Worm (Caenorhabditis elegans): ENCODE measurements around the gene F59D12.3.
A peak's percentile ranks its signal among the peaks of the same experiment; 100 is the strongest.

Gene F59D12.3

DNA sequence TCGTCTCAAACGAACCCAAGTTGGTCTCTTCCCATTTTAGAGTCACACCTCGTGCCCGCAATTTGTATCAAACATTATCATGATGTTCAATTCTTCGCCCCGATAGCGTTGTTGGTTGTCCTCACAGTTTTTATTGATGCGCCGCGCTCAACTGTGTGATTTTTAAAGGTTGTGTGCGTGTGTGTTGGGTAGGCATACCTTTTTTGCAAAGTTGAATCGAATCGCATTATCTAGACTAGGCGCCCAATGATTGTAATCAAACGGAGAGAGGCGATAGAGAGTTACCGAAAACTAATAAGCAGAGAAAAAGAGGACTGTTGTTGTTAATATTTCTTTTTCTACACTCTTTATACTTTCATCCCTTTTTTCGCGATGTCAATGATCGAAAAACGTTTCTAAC, 49.5 kb upstream of the F59D12.3 start (continued):
- TF ChIP-seq snpc-4 (GFP tag; optimal IDR thresholded peaks at IDR 0.05) (no peak), snpc-4 (tag; optimal IDR thresholded peaks at IDR 0.05) (no peak), B0336.3 (GFP tag; IDR thresholded peaks at IDR 0.05) (0 out of 2 replicates have a peak, but pooled peaks have one; percentile 31), aptf-3 (GFP tag; IDR thresholded peaks at IDR 0.05) (no peak), ccch-3 (GFP tag; optimal IDR thresholded peaks at IDR 0.05) (no peak), athp-1 (tag; optimal IDR thresholded peaks at IDR 0.05) (no peak), F52B5.7 (tag; optimal IDR thresholded peaks at IDR 0.05) (no peak), unc-62 (GFP tag; optimal IDR thresholded peaks at IDR 0.05) (no peak), F10E7.11 (tag; optimal IDR thresholded peaks at IDR 0.05) (no peak), D2030.7 (GFP tag; IDR thresholded peaks at IDR 0.05) (no peak), lir-1 (GFP tag; conservative IDR thresholded peaks at IDR 0.05) (no peak), hrde-1 (tag; optimal IDR thresholded peaks at IDR 0.05; ENCODE audit: borderline replicate concordance) (no peak), Y95B8A.8 (GFP tag; IDR thresholded peaks at IDR 0.05) (no peak), F39B2.1 (GFP tag; IDR thresholded peaks at IDR 0.05) (no peak), madf-8 (GFP tag; conservative IDR thresholded peaks at IDR 0.05) (no peak)

ce11 chrX:15696400-15696799, 45.6 kb upstream of the F59D12.3 start, which contains the start of gene ZK662.2:
ZK662.2 (plus strand) TSS chrX:15696700.
- no peak for TF ChIP-seq snpc-3.4 (tag; optimal IDR thresholded peaks at IDR 0.05)
- TF ChIP-seq D2030.7 (GFP tag; IDR thresholded peaks at IDR 0.05): no peak
- TF ChIP-seq snpc-1.1 (tag; optimal IDR thresholded peaks at IDR 0.05; ENCODE audit: insufficient read depth): no peak
- no peak for TF ChIP-seq sptf-2 (GFP tag; optimal IDR thresholded peaks at IDR 0.05)
- no peak for TF ChIP-seq C06A6.2 (GFP tag; conservative IDR thresholded peaks at IDR 0.05)
- TF ChIP-seq sea-2 (GFP tag; IDR thresholded peaks at IDR 0.05): no peak
- TF ChIP-seq C17E4.6 (GFP tag; IDR thresholded peaks at IDR 0.05): no peak
- no peak for TF ChIP-seq lsy-27 (tag; optimal IDR thresholded peaks at IDR 0.05; ENCODE audit: borderline replicate concordance, insufficient read depth)
- no peak for TF ChIP-seq K12H6.12 (tag; optimal IDR thresholded peaks at IDR 0.05)
- no peak for TF ChIP-seq F39B2.1 (GFP tag; IDR thresholded peaks at IDR 0.05)
- no peak for TF ChIP-seq die-1 (tag; optimal IDR thresholded peaks at IDR 0.05)
- TF ChIP-seq let-526 (GFP tag; IDR thresholded peaks at IDR 0.05): no peak
- no peak for TF ChIP-seq ccch-3 (GFP tag; optimal IDR thresholded peaks at IDR 0.05)

DNA sequence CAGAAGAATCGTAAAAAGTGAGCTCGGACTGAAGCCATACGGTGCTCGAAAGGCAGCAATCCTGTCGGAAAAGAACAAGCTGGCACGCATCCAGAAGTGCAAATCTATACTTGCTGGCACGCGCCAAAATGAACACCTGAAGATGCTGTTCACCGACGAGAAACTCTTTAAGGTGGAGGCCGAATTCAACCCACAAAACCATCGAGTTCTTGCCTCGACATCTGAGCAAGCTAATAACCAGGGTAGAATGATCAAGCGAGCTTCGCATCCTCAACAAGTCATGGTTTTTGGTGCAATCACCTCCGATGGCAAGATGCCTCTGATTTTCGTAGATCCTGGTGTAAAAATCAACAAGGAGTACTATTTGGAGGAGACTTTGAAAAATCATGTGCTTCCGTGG, 42.7 kb upstream of the F59D12.3 start:
- TF ChIP-seq Y56A3A.18 (GFP tag; IDR thresholded peaks at IDR 0.05): no peak
- TF ChIP-seq B0261.1 (tag; optimal IDR thresholded peaks at IDR 0.05): no peak
- no peak for TF ChIP-seq F57C9.4 (tag; optimal IDR thresholded peaks at IDR 0.05)
- TF ChIP-seq hlh-12 (tag; optimal IDR thresholded peaks at IDR 0.05): no peak
- TF ChIP-seq ztf-6 (GFP tag; IDR thresholded peaks at IDR 0.05): no peak
- no peak for TF ChIP-seq lin-40 (tag; optimal IDR thresholded peaks at IDR 0.05)
- no peak for TF ChIP-seq nhr-80 (tag; optimal IDR thresholded peaks at IDR 0.05)
- no peak for TF ChIP-seq cebp-2 (GFP tag; IDR thresholded peaks at IDR 0.05)
- no peak for TF ChIP-seq xnd-1 (tag; optimal IDR thresholded peaks at IDR 0.05)
- TF ChIP-seq D2030.7 (GFP tag; IDR thresholded peaks at IDR 0.05): no peak

DNA sequence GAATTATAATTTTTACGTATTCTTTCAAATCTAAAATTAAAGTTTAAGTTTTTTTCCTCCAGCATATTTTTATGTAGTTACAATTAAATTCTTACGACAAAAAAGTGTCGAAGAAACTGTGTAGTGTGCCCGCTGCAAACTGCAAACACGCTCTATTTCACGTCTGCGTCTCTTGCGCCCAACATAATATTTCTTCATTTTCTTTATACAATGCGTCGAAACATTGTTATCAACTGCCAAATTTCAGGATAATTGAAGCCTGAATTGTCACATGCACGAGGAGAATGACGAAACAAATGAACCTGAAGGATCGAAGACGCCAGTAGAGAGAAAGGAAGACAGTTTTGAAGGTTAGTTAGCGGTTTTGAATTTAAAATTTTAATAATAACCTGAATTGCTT, 38.5 kb upstream of the F59D12.3 start, which contains the start of gene C03H12.1:
TSS of gene C03H12.1 (plus strand) at position 206 of the 400 bp plus-strand sequence.
- peak; percentile 83 for TF ChIP-seq hmg-1.2 (GFP tag; IDR thresholded peaks at IDR 0.05)
- peak; percentile 13 for TF ChIP-seq F23B12.7 (tag; optimal IDR thresholded peaks at IDR 0.05; ENCODE audit: insufficient read depth)
- peak; percentile 93 to 95 for TF ChIP-seq let-607 (tag; optimal IDR thresholded peaks at IDR 0.05)
- peak; percentile 84 for TF ChIP-seq nhr-80 (tag; optimal IDR thresholded peaks at IDR 0.05)
- TF ChIP-seq B0035.1 (tag; optimal IDR thresholded peaks at IDR 0.05): no peak

Measured in whole organism, young adult.